Worm (Caenorhabditis elegans) whole organism, L2 larva: ENCODE results near the gene F54D5.4.

ENCODE experiments used
- C34F6.9 ChIP-seq: fragments of 150-350 bp; optimal IDR thresholded peaks from 2 replicates; lab custom pipeline; 2014; ENCODE audit warnings: missing biosample characterization, missing genetic modification characterization
- R02D3.7 ChIP-seq: fragments of 150-350 bp; optimal IDR thresholded peaks from 2 replicates; lab custom pipeline; 2014; ENCODE audit warnings: missing biosample characterization, missing genetic modification characterization
- ama-1 ChIP-seq: fragments of 150-350 bp; optimal IDR thresholded peaks from 2 replicates; lab custom pipeline; 2018; ENCODE audit warnings: inconsistent platforms
- ceh-82 ChIP-seq: fragments of 150-350 bp; optimal IDR thresholded peaks from 2 replicates; lab custom pipeline; 2014; ENCODE audit warnings: missing biosample characterization, missing genetic modification characterization
- dmd-4 ChIP-seq: sonication (generic microtip); optimal IDR thresholded peaks from 2 replicates; lab custom pipeline; 2017; ENCODE audit warnings: missing biosample characterization, missing genetic modification characterization
- lin-39 ChIP-seq: fragments of 150-350 bp; optimal IDR thresholded peaks from 2 replicates; lab custom pipeline; 2014; ENCODE audit warnings: missing biosample characterization, missing genetic modification reagents, missing genetic modification characterization
- lsy-2 ChIP-seq, 2 experiments: fragments of 150-350 bp in 1 of 2; sonication (generic microtip) in 1 of 2; optimal IDR thresholded peaks; 2 replicates each; lab custom pipeline; 2014 to 2017; ENCODE audit warnings: missing biosample characterization in 2 of 2, missing genetic modification characterization in 2 of 2
- nhr-11 ChIP-seq: fragments of 150-350 bp; optimal IDR thresholded peaks from 2 replicates; lab custom pipeline; 2014; ENCODE audit warnings: missing biosample characterization, missing genetic modification characterization
- nhr-23 ChIP-seq: fragments of 150-350 bp; optimal IDR thresholded peaks from 2 replicates; lab custom pipeline; 2014; ENCODE audit warnings: missing biosample characterization, missing genetic modification reagents, missing genetic modification characterization
- unc-39 ChIP-seq: fragments of 150-350 bp; optimal IDR thresholded peaks from 2 replicates; lab custom pipeline; 2014; ENCODE audit warnings: missing biosample characterization, missing genetic modification characterization
- unc-62 ChIP-seq: fragments of 150-350 bp; optimal IDR thresholded peaks from 2 replicates; lab custom pipeline; 2014; ENCODE audit warnings: missing biosample characterization, missing genetic modification reagents, missing genetic modification characterization

ce11 chrII:11619171-11619570 lies 49.6 kb downstream of the F54D5.4 start:
- TF ChIP-seq lin-39 (tag; lab: Kevin White, UChicago) (no peak), nhr-11 (tag; lab: Kevin White, UChicago) (no peak), ama-1 (lab: Kevin White, UChicago) (no peak), unc-62 (GFP tag; lab: Kevin White, UChicago) (no peak), C34F6.9 (tag; lab: Kevin White, UChicago) (peak; percentile 47), nhr-23 (tag; lab: Kevin White, UChicago) (no peak), dmd-4 (tag; lab: Kevin White, UChicago) (no peak), R02D3.7 (tag; lab: Kevin White, UChicago) (no peak), ceh-82 (tag; lab: Kevin White, UChicago) (no peak), lsy-2 (tag; optimal IDR thresholded peaks at IDR 0.05; lab: Kevin White, UChicago) (peak; percentile 17 to 60), unc-39 (tag; lab: Kevin White, UChicago) (no peak)
